Fruit fly (Drosophila melanogaster) whole organism, embryonic: ENCODE measurements around the gene Cyp4d14.

ENCODE experiments used
- Aef1 ChIP-seq: fragments of 200-800 bp; sonication (Bioruptor generic); IDR thresholded peaks from 3 replicates; pipeline ENCODE4 v1.3.6; 2022; ENCODE audit warnings: missing biosample characterization, missing genetic modification characterization
- Blimp-1 ChIP-seq: fragments of 200-800 bp; sonication (Bioruptor generic); optimal IDR thresholded peaks from 3 replicates; lab custom pipeline; 2018; ENCODE audit warnings: missing biosample characterization, missing genetic modification characterization, mild to moderate bottlenecking, moderate library complexity, missing genetic modification reagents
- CG10366 ChIP-seq: fragments of 200-800 bp; sonication (Bioruptor generic); IDR thresholded peaks from 2 replicates; pipeline ENCODE4 v1.3.6; 2022; ENCODE audit warnings: missing biosample characterization, missing genetic modification characterization
- CG10543 ChIP-seq: fragments of 200-800 bp; sonication (Bioruptor generic); optimal IDR thresholded peaks from 3 replicates; lab custom pipeline; 2017; ENCODE audit warnings: missing biosample characterization, mild to moderate bottlenecking, missing genetic modification characterization, moderate library complexity
- CG11504 ChIP-seq: fragments of 200-800 bp; sonication (Bioruptor generic); optimal IDR thresholded peaks from 3 replicates; lab custom pipeline; 2019; ENCODE audit warnings: missing biosample characterization, mild to moderate bottlenecking, missing genetic modification characterization, moderate library complexity
- CG11723 ChIP-seq: fragments of 200-800 bp; sonication (Bioruptor generic); optimal IDR thresholded peaks from 2 replicates; lab custom pipeline; 2017; ENCODE audit warnings: missing biosample characterization, mild to moderate bottlenecking, missing genetic modification characterization
- CG12104 ChIP-seq: fragments of 200-800 bp; sonication (Bioruptor generic); optimal IDR thresholded peaks from 3 replicates; lab custom pipeline; 2016; ENCODE audit warnings: missing biosample characterization, missing genetic modification characterization
- CG13624 ChIP-seq: fragments of 200-800 bp; sonication (Bioruptor generic); optimal IDR thresholded peaks from 2 replicates; lab custom pipeline; 2016; ENCODE audit warnings: missing biosample characterization, missing genetic modification characterization
- CG14667 ChIP-seq: fragments of 200-800 bp; sonication (Bioruptor generic); IDR thresholded peaks from 2 replicates; pipeline ENCODE4 v1.3.6; 2022; ENCODE audit warnings: missing biosample characterization, missing genetic modification characterization
- CG17361 ChIP-seq: fragments of 200-800 bp; sonication (Bioruptor generic); IDR thresholded peaks from 3 replicates; pipeline ENCODE4 v1.3.6; 2022; ENCODE audit warnings: missing biosample characterization, missing genetic modification characterization
- CG18599 ChIP-seq: fragments of 200-800 bp; sonication (Bioruptor generic); optimal IDR thresholded peaks from 3 replicates; lab custom pipeline; 2017; ENCODE audit warnings: missing biosample characterization, missing genetic modification characterization, mild to moderate bottlenecking, moderate library complexity, missing genetic modification reagents
- CG2120 ChIP-seq: fragments of 200-800 bp; sonication (Bioruptor generic); optimal IDR thresholded peaks from 3 replicates; lab custom pipeline; 2016; ENCODE audit warnings: missing biosample characterization, missing genetic modification characterization
- CG2678 ChIP-seq: fragments of 200-800 bp; sonication (Bioruptor generic); optimal IDR thresholded peaks from 3 replicates; lab custom pipeline; 2019; ENCODE audit warnings: missing biosample characterization, mild to moderate bottlenecking, missing genetic modification characterization, moderate library complexity
- CG30020 ChIP-seq: fragments of 200-800 bp; optimal IDR thresholded peaks from 2 replicates; lab custom pipeline; 2019; ENCODE audit warnings: missing biosample characterization, mild to moderate bottlenecking, missing genetic modification characterization, moderate library complexity
- CG3065 ChIP-seq: fragments of 200-800 bp; sonication (Bioruptor generic); optimal IDR thresholded peaks from 2 replicates; lab custom pipeline; 2016; ENCODE audit warnings: missing biosample characterization, missing genetic modification characterization
- CG31441 ChIP-seq: fragments of 200-800 bp; sonication (Bioruptor generic); IDR thresholded peaks from 2 replicates; pipeline ENCODE4 v1.3.6; 2022; ENCODE audit warnings: missing biosample characterization, missing genetic modification characterization
- CG32532 ChIP-seq: fragments of 200-800 bp; sonication (Bioruptor generic); IDR thresholded peaks from 2 replicates; pipeline ENCODE4 v1.3.6; 2022; ENCODE audit warnings: missing biosample characterization, missing genetic modification characterization
- CG3847 ChIP-seq: fragments of 200-800 bp; sonication (Bioruptor generic); IDR thresholded peaks from 2 replicates; pipeline ENCODE4 v1.3.6; 2022; ENCODE audit warnings: missing biosample characterization, missing genetic modification characterization
- CG4404 ChIP-seq: fragments of 200-800 bp; sonication (Bioruptor generic); IDR thresholded peaks from 2 replicates; pipeline ENCODE4 v1.3.6; 2022; ENCODE audit warnings: missing biosample characterization, missing genetic modification characterization
- CG6175 ChIP-seq: fragments of 200-800 bp; sonication (Bioruptor generic); IDR thresholded peaks from 3 replicates; pipeline ENCODE4 v1.3.6; 2022; ENCODE audit warnings: missing biosample characterization, missing genetic modification characterization
- CG9215 ChIP-seq: fragments of 200-800 bp; sonication (Bioruptor generic); IDR thresholded peaks from 2 replicates; pipeline ENCODE4 v1.3.6; 2022; ENCODE audit warnings: missing biosample characterization, missing genetic modification characterization
- CG9817 ChIP-seq: fragments of 200-800 bp; sonication (Bioruptor generic); optimal IDR thresholded peaks from 2 replicates; lab custom pipeline; 2018; ENCODE audit warnings: missing biosample characterization, mild to moderate bottlenecking, missing genetic modification characterization, moderate library complexity
- CG9932 ChIP-seq: fragments of 200-800 bp; sonication (Bioruptor generic); IDR thresholded peaks from 2 replicates; pipeline ENCODE4 v1.3.6; 2022; ENCODE audit warnings: missing biosample characterization, missing genetic modification characterization
- Drgx ChIP-seq: fragments of 200-800 bp; sonication (Bioruptor generic); IDR thresholded peaks from 2 replicates; pipeline ENCODE4 v1.3.6; 2022; ENCODE audit warnings: missing biosample characterization, missing genetic modification characterization
- Hr51 ChIP-seq, 2 experiments: fragments of 200-800 bp; sonication (Bioruptor generic); optimal IDR thresholded peaks; 2 replicates in 1 of 2; 3 replicates in 1 of 2; lab custom pipeline; 2016 to 2018; ENCODE audit warnings: missing biosample characterization in 2 of 2, missing genetic modification characterization in 2 of 2, mild to moderate bottlenecking in 1 of 2, moderate library complexity in 1 of 2
- Meics ChIP-seq: fragments of 200-800 bp; sonication (Bioruptor generic); optimal IDR thresholded peaks from 2 replicates; lab custom pipeline; 2017; ENCODE audit warnings: missing biosample characterization, mild to moderate bottlenecking, missing genetic modification characterization
- Myb ChIP-seq: fragments of 200-800 bp; sonication (Bioruptor generic); optimal IDR thresholded peaks from 2 replicates; lab custom pipeline; 2016; ENCODE audit warnings: missing biosample characterization, missing genetic modification characterization
- NC2α ChIP-seq: fragments of 200-800 bp; sonication (Bioruptor generic); optimal IDR thresholded peaks from 2 replicates; lab custom pipeline; 2016; ENCODE audit warnings: missing biosample characterization, missing genetic modification characterization
- Pdp1 ChIP-seq, 2 experiments: fragments of 200-800 bp; sonication (Bioruptor generic); optimal IDR thresholded peaks; 3 replicates each; lab custom pipeline; 2016; ENCODE audit warnings: missing biosample characterization in 2 of 2, missing genetic modification characterization in 2 of 2, mild to moderate bottlenecking in 1 of 2, moderate library complexity in 1 of 2
- Ptx1 ChIP-seq: fragments of 200-800 bp; sonication (Bioruptor generic); IDR thresholded peaks from 2 replicates; pipeline ENCODE4 v1.3.6; 2022; ENCODE audit warnings: missing biosample characterization, missing genetic modification characterization
- Rfx ChIP-seq: fragments of 200-800 bp; sonication (Bioruptor generic); IDR thresholded peaks from 2 replicates; pipeline ENCODE4 v1.3.6; 2022; ENCODE audit warnings: missing biosample characterization, missing genetic modification characterization
- Xrp1 ChIP-seq: fragments of 200-800 bp; sonication (Bioruptor generic); IDR thresholded peaks from 2 replicates; pipeline ENCODE4 v1.3.6; 2022; ENCODE audit warnings: missing biosample characterization, missing genetic modification characterization
- al ChIP-seq: fragments of 200-800 bp; sonication (Bioruptor generic); IDR thresholded peaks from 2 replicates; pipeline ENCODE4 v1.3.6; 2022; ENCODE audit warnings: missing biosample characterization, missing genetic modification characterization
- ara ChIP-seq: fragments of 200-800 bp; sonication (Bioruptor generic); IDR thresholded peaks from 2 replicates; pipeline ENCODE4 v1.3.6; 2022; ENCODE audit warnings: missing biosample characterization, missing genetic modification characterization
- bsh ChIP-seq, 2 experiments: fragments of 200-800 bp; sonication (Bioruptor generic); optimal IDR thresholded peaks; 2 replicates each; lab custom pipeline; 2017 to 2018; ENCODE audit warnings: mild to moderate bottlenecking in 2 of 2, missing biosample characterization in 2 of 2, missing genetic modification characterization in 2 of 2, moderate library complexity in 1 of 2
- crol ChIP-seq: fragments of 200-800 bp; sonication (Bioruptor generic); IDR thresholded peaks from 2 replicates; pipeline ENCODE4 v1.3.6; 2022; ENCODE audit warnings: missing biosample characterization, missing genetic modification characterization
- dmrt99B ChIP-seq: fragments of 200-800 bp; sonication (Bioruptor generic); optimal IDR thresholded peaks from 2 replicates; lab custom pipeline; 2018; ENCODE audit warnings: missing biosample characterization, mild to moderate bottlenecking, missing genetic modification characterization, moderate library complexity
- dysf ChIP-seq: fragments of 200-800 bp; sonication (Bioruptor generic); IDR thresholded peaks from 3 replicates; pipeline ENCODE4 v1.3.6; 2022; ENCODE audit warnings: missing biosample characterization, missing genetic modification characterization
- gsb ChIP-seq: fragments of 200-800 bp; sonication (Bioruptor generic); IDR thresholded peaks from 2 replicates; pipeline ENCODE4 v1.3.6; 2022; ENCODE audit warnings: missing biosample characterization, missing genetic modification characterization
- jigr1 ChIP-seq: fragments of 200-800 bp; sonication (Bioruptor generic); IDR thresholded peaks from 3 replicates; pipeline ENCODE4 v1.3.6; 2022; ENCODE audit warnings: missing biosample characterization, missing genetic modification characterization
- lilli ChIP-seq: fragments of 200-800 bp; sonication (Bioruptor generic); optimal IDR thresholded peaks from 3 replicates; lab custom pipeline; 2016; ENCODE audit warnings: missing biosample characterization, missing genetic modification characterization
- lmd ChIP-seq: fragments of 200-800 bp; sonication (Bioruptor generic); IDR thresholded peaks from 2 replicates; pipeline ENCODE4 v1.3.6; 2022; ENCODE audit warnings: missing biosample characterization, missing genetic modification characterization
- nmo ChIP-seq: fragments of 200-800 bp; sonication (Bioruptor generic); optimal IDR thresholded peaks from 2 replicates; lab custom pipeline; 2018; ENCODE audit warnings: missing biosample characterization, mild to moderate bottlenecking, missing genetic modification characterization, moderate library complexity
- org-1 ChIP-seq: fragments of 200-800 bp; sonication (Bioruptor generic); optimal IDR thresholded peaks from 2 replicates; lab custom pipeline; 2017; ENCODE audit warnings: missing biosample characterization, missing genetic modification characterization
- phol ChIP-seq: fragments of 200-800 bp; sonication (Bioruptor generic); optimal IDR thresholded peaks from 3 replicates; lab custom pipeline; 2018; ENCODE audit warnings: missing biosample characterization, mild to moderate bottlenecking, missing genetic modification characterization, moderate library complexity
- row ChIP-seq: fragments of 200-800 bp; sonication (Bioruptor generic); IDR thresholded peaks from 3 replicates; pipeline ENCODE4 v1.3.6; 2022; ENCODE audit warnings: missing biosample characterization, missing genetic modification characterization
- slbo ChIP-seq: fragments of 200-800 bp; sonication (Bioruptor generic); IDR thresholded peaks from 2 replicates; pipeline ENCODE4 v1.3.6; 2022; ENCODE audit warnings: missing biosample characterization, missing genetic modification characterization
- tgo ChIP-seq: fragments of 200-800 bp; sonication (Bioruptor generic); IDR thresholded peaks from 3 replicates; pipeline ENCODE4 v1.3.6; 2022; ENCODE audit warnings: missing biosample characterization, missing genetic modification characterization
- wek ChIP-seq: fragments of 200-800 bp; sonication (Bioruptor generic); optimal IDR thresholded peaks from 3 replicates; lab custom pipeline; 2018; ENCODE audit warnings: missing biosample characterization, mild to moderate bottlenecking, missing genetic modification characterization, moderate library complexity
- zfh2 ChIP-seq: fragments of 200-800 bp; sonication (Bioruptor generic); optimal IDR thresholded peaks from 2 replicates; lab custom pipeline; 2016; ENCODE audit warnings: missing biosample characterization, missing genetic modification characterization

The Cyp4d14 gene

DNA sequence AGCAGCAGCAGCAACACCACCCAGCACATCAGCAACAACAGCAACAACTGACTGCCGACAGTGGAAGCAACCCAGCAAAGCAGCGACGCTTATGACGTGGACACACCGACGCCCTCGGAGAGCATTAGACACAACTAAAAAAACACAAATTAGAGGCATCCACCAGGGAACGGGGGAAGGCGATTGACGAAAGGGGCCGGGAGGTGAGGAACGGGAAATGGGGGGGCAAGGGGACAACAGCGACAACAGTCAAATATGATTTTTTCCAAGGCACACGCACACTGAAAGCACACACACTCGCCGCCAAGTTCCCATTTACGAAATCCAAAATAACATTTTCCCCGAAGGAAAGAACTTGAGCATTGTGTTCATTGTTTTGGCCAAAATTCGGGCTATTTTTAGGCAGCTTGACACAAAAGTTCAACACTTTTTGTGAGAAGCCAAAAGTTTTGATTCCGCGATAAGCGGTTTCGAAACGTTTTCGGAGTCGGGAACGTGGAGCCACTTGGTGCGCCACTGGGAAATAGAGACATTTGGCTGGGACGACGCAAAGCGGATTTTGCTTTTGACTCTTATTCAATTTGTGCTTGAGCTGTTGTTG lies 33.6 kb upstream of the Cyp4d14 start:
- TF ChIP-seq org-1 (GFP tag; lab: Kevin White, UChicago) (no peak), Drgx (GFP tag; lab: Robert Waterston, UW) (peak; percentile 58; the same call in 1 of the 2 replicates), al (GFP tag; lab: Robert Waterston, UW) (peak; percentile 24; the same call in 1 of the 2 replicates), CG11723 (GFP tag; lab: Kevin White, UChicago) (no peak), CG10543 (GFP tag; lab: Kevin White, UChicago) (peak; percentile 73), CG11504 (tag; lab: Kevin White, UChicago) (peak; percentile 38), Meics (peak; percentile 27), lmd (GFP tag; lab: Robert Waterston, UW) (peak; percentile 35; the same call in 1 of the 2 replicates), CG14667 (no peak), CG6175 (GFP tag; lab: Robert Waterston, UW) (peak; percentile 91), CG10366 (GFP tag; lab: Robert Waterston, UW) (peak; percentile 20; the same call in 1 of the 2 replicates), lilli (GFP tag; lab: Kevin White, UChicago) (peak; percentile 13), CG3065 (no peak), NC2α (GFP tag; lab: Kevin White, UChicago) (no peak), gsb (GFP tag; lab: Robert Waterston, UW) (no peak), CG4404 (GFP tag; lab: Robert Waterston, UW) (0 out of 2 replicates have a peak, but pooled peaks have one; percentile 27), CG31441 (GFP tag; lab: Robert Waterston, UW) (0 out of 2 replicates have a peak, but pooled peaks have one; percentile 9), CG32532 (no peak), jigr1 (GFP tag; lab: Robert Waterston, UW) (no peak), dmrt99B (tag; lab: Kevin White, UChicago) (peak; percentile 48), tgo (GFP tag; lab: Robert Waterston, UW) (peak; percentile 19; the same call in 1 of the 3 replicates), CG17361 (GFP tag; lab: Robert Waterston, UW) (0 out of 3 replicates have a peak, but pooled peaks have one; percentile 20), Blimp-1 (GFP tag; lab: Kevin White, UChicago) (no peak), CG18599 (peak; percentile 22), slbo (GFP tag; lab: Robert Waterston, UW) (peak; percentile 42), Pdp1 (GFP tag; optimal IDR thresholded peaks at IDR 0.05; lab: Kevin White, UChicago) (peak in 1 of 2 experiments; percentile 16), Hr51 (GFP tag; optimal IDR thresholded peaks at IDR 0.05; lab: Kevin White, UChicago) (peak in 1 of 2 experiments; percentile 11), bsh (GFP tag; optimal IDR thresholded peaks at IDR 0.05; lab: Kevin White, UChicago) (peak in 1 of 2 experiments; percentile 2), CG9817 (peak; percentile 14), Rfx (GFP tag; lab: Robert Waterston, UW) (peak; percentile 67), CG2678 (tag; lab: Kevin White, UChicago) (peak; percentile 48), CG13624 (GFP tag; lab: Kevin White, UChicago) (no peak), phol (tag; lab: Kevin White, UChicago) (peak; percentile 10), crol (GFP tag; lab: Robert Waterston, UW) (peak; percentile 91), dysf (peak; percentile 63; the same call in 2 of the 3 replicates), Ptx1 (GFP tag; lab: Robert Waterston, UW) (peak; percentile 65), zfh2 (GFP tag; lab: Kevin White, UChicago) (peak; percentile 15), CG9932 (GFP tag; lab: Robert Waterston, UW) (peak; percentile 59), ara (GFP tag; lab: Robert Waterston, UW) (peak; percentile 41; the same call in 1 of the 2 replicates), CG3847 (GFP tag; lab: Robert Waterston, UW) (0 out of 2 replicates have a peak, but pooled peaks have one; percentile 30), CG9215 (GFP tag; lab: Robert Waterston, UW) (0 out of 2 replicates have a peak, but pooled peaks have one; percentile 10), Myb (GFP tag; lab: Kevin White, UChicago) (no peak), CG30020 (tag; lab: Kevin White, UChicago) (no peak), CG2120 (GFP tag; lab: Kevin White, UChicago) (peak; percentile 23), nmo (GFP tag; lab: Kevin White, UChicago) (peak; percentile 37), Xrp1 (peak; percentile 14; the same call in 1 of the 2 replicates), wek (GFP tag; lab: Kevin White, UChicago) (no peak), CG12104 (GFP tag; lab: Kevin White, UChicago) (no peak), Aef1 (GFP tag; lab: Robert Waterston, UW) (peak; percentile 47; the same call in 2 of the 3 replicates), row (GFP tag; lab: Robert Waterston, UW) (peak; percentile 62)
